Worm (Caenorhabditis elegans): ENCODE data around the gene C43F9.4.

Gene C43F9.4

ce11 chrIV:10609920-10610319 lies 20.9 kb upstream of the C43F9.4 start:
- TF ChIP-seq Y22D7AL.16 (tag; optimal IDR thresholded peaks at IDR 0.05) (no peak), unc-42 (tag; optimal IDR thresholded peaks at IDR 0.05) (no peak), pha-2 (tag; optimal IDR thresholded peaks at IDR 0.05) (no peak), ttx-3 (tag; optimal IDR thresholded peaks at IDR 0.05) (no peak), nhr-11 (tag; optimal IDR thresholded peaks at IDR 0.05) (no peak), ztf-16 (tag; optimal IDR thresholded peaks at IDR 0.05) (no peak), gmeb-2 (tag; optimal IDR thresholded peaks at IDR 0.05) (no peak), eyg-1 (tag; optimal IDR thresholded peaks at IDR 0.05) (no peak), che-1 (tag; optimal IDR thresholded peaks at IDR 0.05) (no peak), mec-3 (tag; optimal IDR thresholded peaks at IDR 0.05; ENCODE audit: borderline replicate concordance) (no peak)

- no peak for TF ChIP-seq pax-1 (tag; optimal IDR thresholded peaks at IDR 0.05)
- TF ChIP-seq C38D4.7 (GFP tag; optimal IDR thresholded peaks at IDR 0.05): no peak
- TF ChIP-seq dmd-4 (tag; optimal IDR thresholded peaks at IDR 0.05; ENCODE audit: borderline replicate concordance): no peak
These were observed 19.3 kb upstream of the C43F9.4 start, which contains the start of gene R09H10.6 for ce11 chrIV:10608275-10608674. Gene R09H10.6, plus strand, starts transcription at chrIV:10608575.

- peak; percentile 21 for TF ChIP-seq elt-2 (tag; optimal IDR thresholded peaks at IDR 0.05)
- no peak for TF ChIP-seq sox-2 (GFP tag; IDR thresholded peaks at IDR 0.05)
These were observed 17.7 kb upstream of the C43F9.4 start, which contains the start of gene R09H10.3 for ce11 chrIV:10606575-10607080. Gene R09H10.3, plus strand, starts transcription at chrIV:10607030.

- TF ChIP-seq unc-3 (GFP tag; conservative IDR thresholded peaks at IDR 0.05) (no peak), unc-3 (tag; optimal IDR thresholded peaks at IDR 0.05) (no peak), unc-55 (GFP tag; optimal IDR thresholded peaks at IDR 0.05) (no peak)
These were observed 13.7 kb upstream of the C43F9.4 start, which contains the start of gene R09H10.2 for ce11 chrIV:10602644-10603043. Gene R09H10.2, plus strand, starts transcription at chrIV:10602944.

ce11 chrIV:10599983-10600382 lies 11.0 kb upstream of the C43F9.4 start, which contains the start of gene R09H10.1:
Gene R09H10.1, plus strand, starts transcription at chrIV:10600283.
- TF ChIP-seq ceh-34 (tag; optimal IDR thresholded peaks at IDR 0.05) (no peak), C38D4.7 (GFP tag; optimal IDR thresholded peaks at IDR 0.05) (no peak)

ce11 chrIV:10596505-10596904 lies 7.5 kb upstream of the C43F9.4 start, which contains the start of gene C43F9.11:
Gene C43F9.11, plus strand, starts transcription at chrIV:10596805.
- no peak for TF ChIP-seq ttx-3 (tag; optimal IDR thresholded peaks at IDR 0.05)

- no peak for TF ChIP-seq ceh-48 (tag; optimal IDR thresholded peaks at IDR 0.05)
- no peak for TF ChIP-seq ceh-30 (tag; optimal IDR thresholded peaks at IDR 0.05)
- TF ChIP-seq ahr-1 (tag; optimal IDR thresholded peaks at IDR 0.05): no peak
- no peak for TF ChIP-seq nfya-1 (tag; optimal IDR thresholded peaks at IDR 0.05)
These were observed 4.6 kb upstream of the C43F9.4 start, which contains the start of gene C43F9.7 for ce11 chrIV:10593570-10593969. Gene C43F9.7, minus strand, starts transcription at chrIV:10593670.

ce11 chrIV:10590649-10591048 lies 1.7 kb upstream of the C43F9.4 start, which contains the start of the genes C43F9.5 and nkb-2:
Gene C43F9.5, minus strand, starts transcription at chrIV:10590749.
Gene nkb-2, plus strand, starts transcription at chrIV:10590925.
- no peak for TF ChIP-seq C08G9.2 (tag; optimal IDR thresholded peaks at IDR 0.05)
- no peak for TF ChIP-seq pha-4 (tag; optimal IDR thresholded peaks at IDR 0.05)
- TF ChIP-seq pha-2 (tag; optimal IDR thresholded peaks at IDR 0.05): no peak
- TF ChIP-seq ceh-48 (tag; optimal IDR thresholded peaks at IDR 0.05): no peak
- TF ChIP-seq ceh-9 (tag; optimal IDR thresholded peaks at IDR 0.05): no peak
- TF ChIP-seq nhr-11 (tag; optimal IDR thresholded peaks at IDR 0.05): no peak
- TF ChIP-seq npax-4 (tag; optimal IDR thresholded peaks at IDR 0.05): no peak
- no peak for TF ChIP-seq ceh-30 (tag; optimal IDR thresholded peaks at IDR 0.05)
- no peak for TF ChIP-seq ztf-16 (tag; optimal IDR thresholded peaks at IDR 0.05)

Measured in whole organism, late embryonic.